Worm (Caenorhabditis elegans) whole organism, young adult: ENCODE results near the gene W02A2.12.

Experiments
- gei-17 ChIP-seq: fragments of 200-800 bp; sonication (Bioruptor generic); optimal IDR thresholded peaks from 2 replicates; lab custom pipeline; 2018; ENCODE audit warnings: mild to moderate bottlenecking, missing genetic modification characterization, missing compliant biosample characterization
- hsf-1 ChIP-seq: fragments of 200-800 bp; sonication (Bioruptor generic); IDR thresholded peaks from 2 replicates; pipeline ENCODE4 v1.3.6; 2022; ENCODE audit warnings: missing genetic modification reagents, missing genetic modification characterization, missing compliant biosample characterization

DNA sequence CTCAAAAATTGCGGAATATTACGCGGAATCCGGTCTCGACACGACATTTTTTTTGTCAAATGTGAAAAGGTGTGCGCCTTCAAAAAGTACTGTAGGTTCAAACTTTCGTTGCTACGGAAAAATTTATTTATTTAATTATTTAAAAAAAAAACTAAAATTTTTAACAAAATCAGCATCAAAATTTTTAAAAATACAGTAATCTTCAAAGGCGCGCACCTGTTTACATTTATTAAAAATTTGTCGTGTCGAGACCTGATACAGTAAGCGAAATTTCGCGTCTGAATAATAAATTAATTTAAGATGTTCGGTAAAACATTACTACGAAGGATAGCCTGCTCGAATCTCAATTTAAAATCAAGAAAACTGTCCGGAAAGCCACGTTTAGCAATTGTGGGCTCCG, 23.1 kb upstream of the W02A2.12 start, which contains the start of gene Y62E10A.6:
- TF ChIP-seq hsf-1 (GFP tag; lab: Robert Waterston, UW) (no peak), gei-17 (no peak)
